Fruit fly (Drosophila melanogaster): ENCODE measurements around the gene mrn.

DNA sequence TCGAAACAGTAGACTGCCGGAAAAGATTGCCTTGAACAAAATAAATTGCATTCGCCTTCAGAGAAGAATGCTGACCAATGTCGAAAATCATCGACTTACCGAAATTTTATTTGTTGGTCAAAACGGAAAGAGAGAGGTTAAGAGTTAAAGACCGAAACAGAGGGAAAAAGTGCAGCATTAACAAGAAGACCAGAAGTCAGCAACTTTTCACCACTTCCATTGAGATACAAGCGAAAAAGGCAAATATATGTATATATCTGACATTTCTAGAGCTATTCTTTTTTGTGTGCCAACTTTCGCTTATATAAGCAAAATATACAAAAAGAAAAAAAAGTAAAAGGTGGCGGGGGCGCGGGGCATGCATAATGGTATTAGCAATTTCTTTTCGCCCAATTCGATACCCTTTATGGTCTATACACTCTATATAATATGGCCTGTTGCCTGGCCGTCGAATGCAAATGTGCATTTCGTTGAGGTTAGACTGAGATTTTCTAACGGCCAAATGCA, 40.4 kb downstream of the mrn start:
- TF ChIP-seq h (optimal IDR thresholded peaks at IDR 0.05) (no peak), Myc (optimal IDR thresholded peaks at IDR 0.05) (no peak), ttk (optimal IDR thresholded peaks at IDR 0.05) (no peak), Sin3A (optimal IDR thresholded peaks at IDR 0.05) (no peak), psq (optimal IDR thresholded peaks at IDR 0.05) (no peak), insv (optimal IDR thresholded peaks at IDR 0.05) (no peak)
